Comparison of ENCODE assay signal across 2 fruit fly cellular contexts in genomic region chrX:1975879-1976601, dm6.
TF ChIP-seq lines count a peak whose summit lies in the region.

No protein-coding gene starts in this region.

TF ChIP-seq in whole organism, embryonic, 481 proteins besides CTCF, POLR2A, EP300 and RAD21 (continued from another document):
- TF ChIP-seq CG9609 (GFP tag; optimal IDR thresholded peaks at IDR 0.05; lab: Kevin White, UChicago) (no peak), ci (GFP tag; IDR thresholded peaks at IDR 0.05; lab: Robert Waterston, UW) (peak; percentile 39; the same call in 2 of the 3 replicates), ac (GFP tag; optimal IDR thresholded peaks at IDR 0.05; lab: Kevin White, UChicago) (no peak), HLHmδ (GFP tag; optimal IDR thresholded peaks at IDR 0.05; lab: Kevin White, UChicago) (no peak), dm (GFP tag; optimal IDR thresholded peaks at IDR 0.05; lab: Kevin White, UChicago) (peak; percentile 23), HLH4C (GFP tag; IDR thresholded peaks at IDR 0.05; lab: Robert Waterston, UW; ENCODE audit: partially characterized antibody) (0 out of 3 replicates have a peak, but pooled peaks have one; percentile 9), Dll (GFP tag; IDR thresholded peaks at IDR 0.05; lab: Robert Waterston, UW; ENCODE audit: partially characterized antibody) (no peak), Pdp1 (GFP tag; optimal IDR thresholded peaks at IDR 0.05; lab: Kevin White, UChicago) (peak in 1 of 2 experiments; percentile 93), Bgb (GFP tag; IDR thresholded peaks at IDR 0.05; lab: Robert Waterston, UW; ENCODE audit: partially characterized antibody) (no peak), CG10543 (GFP tag; optimal IDR thresholded peaks at IDR 0.05; lab: Kevin White, UChicago) (peak; percentile 24), grn (GFP tag; optimal IDR thresholded peaks at IDR 0.05; lab: Kevin White, UChicago) (peak; percentile 89), Sin3A (optimal IDR thresholded peaks at IDR 0.05; lab: Kevin White, UChicago) (no peak), Drgx (GFP tag; IDR thresholded peaks at IDR 0.05; lab: Robert Waterston, UW) (peak; percentile 51), crol (GFP tag; IDR thresholded peaks at IDR 0.05; lab: Robert Waterston, UW) (peak; percentile 94), bowl (GFP tag; IDR thresholded peaks at IDR 0.05; lab: Robert Waterston, UW) (no peak), CG3838 (GFP tag; optimal IDR thresholded peaks at IDR 0.05; lab: Kevin White, UChicago) (no peak), cg (GFP tag; optimal IDR thresholded peaks at IDR 0.05; lab: Kevin White, UChicago) (peak; percentile 86), kni (GFP tag; optimal IDR thresholded peaks at IDR 0.05; lab: Kevin White, UChicago) (peak; percentile 70), CG4360 (GFP tag; IDR thresholded peaks at IDR 0.05; lab: Robert Waterston, UW) (peak; percentile 89), sna (GFP tag; IDR thresholded peaks at IDR 0.05; lab: Robert Waterston, UW; ENCODE audit: partially characterized antibody) (0 out of 2 replicates have a peak, but pooled peaks have one; percentile 26), zen2 (GFP tag; IDR thresholded peaks at IDR 0.05; lab: Robert Waterston, UW; ENCODE audit: partially characterized antibody) (peak; percentile 32; the same call in 1 of the 3 replicates), chinmo (GFP tag; IDR thresholded peaks at IDR 0.05; lab: Robert Waterston, UW; ENCODE audit: partially characterized antibody) (peak; percentile 83; the same call in 3 of the 4 replicates), ATbp (GFP tag; optimal IDR thresholded peaks at IDR 0.05; lab: Kevin White, UChicago) (peak; percentile 37), Hr78 (GFP tag; optimal IDR thresholded peaks at IDR 0.05; lab: Kevin White, UChicago) (peak in 1 of 2 experiments; percentile 91), CG4282 (GFP tag; optimal IDR thresholded peaks at IDR 0.05; lab: Kevin White, UChicago) (no peak), Eip74EF (GFP tag; optimal IDR thresholded peaks at IDR 0.05; lab: Kevin White, UChicago) (peak in 1 of 2 experiments; percentile 14), Nf-YC (tag; optimal IDR thresholded peaks at IDR 0.05; lab: Kevin White, UChicago) (peak; percentile 61), CG11723 (GFP tag; optimal IDR thresholded peaks at IDR 0.05; lab: Kevin White, UChicago) (no peak)

TF ChIP-seq in whole organism, prepupa, 60 proteins besides CTCF, POLR2A, EP300 and RAD21 (continued from another document):
- TF ChIP-seq Hr39 (GFP tag; optimal IDR thresholded peaks at IDR 0.05; lab: Kevin White, UChicago) (no peak), Ets21C (GFP tag; optimal IDR thresholded peaks at IDR 0.05; lab: Kevin White, UChicago) (no peak), Hr38 (GFP tag; optimal IDR thresholded peaks at IDR 0.05; lab: Kevin White, UChicago) (no peak), Met (GFP tag; optimal IDR thresholded peaks at IDR 0.05; lab: Kevin White, UChicago) (no peak), CG8119 (GFP tag; IDR thresholded peaks at IDR 0.05; lab: Robert Waterston, UW) (peak; percentile 55; the same call in 2 of the 3 replicates), Gug (GFP tag; IDR thresholded peaks at IDR 0.05; lab: Robert Waterston, UW) (no peak), CG10669 (GFP tag; optimal IDR thresholded peaks at IDR 0.05; lab: Kevin White, UChicago) (no peak), CG34406 (GFP tag; optimal IDR thresholded peaks at IDR 0.05; lab: Kevin White, UChicago) (no peak), eg (GFP tag; IDR thresholded peaks at IDR 0.05; lab: Robert Waterston, UW) (peak; percentile 49; the same call in 1 of the 3 replicates), net (GFP tag; optimal IDR thresholded peaks at IDR 0.05; lab: Kevin White, UChicago) (no peak), fd85E (GFP tag; optimal IDR thresholded peaks at IDR 0.05; lab: Kevin White, UChicago) (no peak), Sox15 (GFP tag; optimal IDR thresholded peaks at IDR 0.05; lab: Kevin White, UChicago) (no peak), CG6808 (GFP tag; optimal IDR thresholded peaks at IDR 0.05; lab: Kevin White, UChicago) (no peak), CG4318 (GFP tag; optimal IDR thresholded peaks at IDR 0.05; lab: Kevin White, UChicago) (no peak), dsx (GFP tag; optimal IDR thresholded peaks at IDR 0.05; lab: Kevin White, UChicago; ENCODE audit: poor library complexity, severe bottlenecking) (no peak), esn (GFP tag; optimal IDR thresholded peaks at IDR 0.05; lab: Kevin White, UChicago) (no peak), vri (GFP tag; optimal IDR thresholded peaks at IDR 0.05; lab: Kevin White, UChicago) (peak; percentile 57), spab (GFP tag; optimal IDR thresholded peaks at IDR 0.05; lab: Kevin White, UChicago) (no peak), fkh (GFP tag; optimal IDR thresholded peaks at IDR 0.05; lab: Kevin White, UChicago) (peak; percentile 12), CG15336 (GFP tag; IDR thresholded peaks at IDR 0.05; lab: Robert Waterston, UW) (peak; percentile 41), CG11294 (GFP tag; IDR thresholded peaks at IDR 0.05; lab: Robert Waterston, UW) (no peak), CG3919 (GFP tag; optimal IDR thresholded peaks at IDR 0.05; lab: Kevin White, UChicago) (no peak), CG1621 (tag; optimal IDR thresholded peaks at IDR 0.05; lab: Kevin White, UChicago) (no peak), OdsH (GFP tag; optimal IDR thresholded peaks at IDR 0.05; lab: Kevin White, UChicago) (no peak), CG6276 (GFP tag; optimal IDR thresholded peaks at IDR 0.05; lab: Kevin White, UChicago) (peak; percentile 39), CG6792 (GFP tag; optimal IDR thresholded peaks at IDR 0.05; lab: Kevin White, UChicago) (no peak)
